Worm (Caenorhabditis elegans): ENCODE results near the gene C15C8.8.

DNA sequence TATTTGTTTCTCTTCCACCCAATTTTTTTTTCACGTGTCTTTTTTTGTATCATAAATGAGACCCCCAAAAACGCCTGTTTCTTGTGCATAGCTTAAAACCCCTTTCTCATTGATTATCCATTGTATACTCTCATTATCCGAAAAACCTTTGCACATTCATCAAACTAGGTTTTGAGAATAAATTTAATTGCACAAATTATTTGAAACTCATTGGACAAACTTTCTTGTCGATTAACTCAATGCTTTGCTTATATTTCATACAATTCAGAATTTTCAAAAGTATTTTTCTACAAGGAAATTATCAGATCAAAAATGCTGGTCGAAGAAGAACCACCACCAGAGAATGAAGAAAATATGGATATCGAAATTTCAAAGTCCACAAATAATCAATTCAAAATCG is 48.2 kb downstream of the C15C8.8 start, which contains the start of gene R11D1.1:
- TF ChIP-seq nhr-12 (tag; optimal IDR thresholded peaks at IDR 0.05) (no peak), ztf-11 (tag; optimal IDR thresholded peaks at IDR 0.05) (no peak), nhr-76 (tag; optimal IDR thresholded peaks at IDR 0.05) (no peak), lsy-2 (tag; optimal IDR thresholded peaks at IDR 0.05) (no peak), aly-2 (tag; optimal IDR thresholded peaks at IDR 0.05) (no peak)

All from whole organism, L1 larva.